Fruit fly (Drosophila melanogaster): Measurements from ENCODE around the gene CG4956.

Gene CG4956

DNA sequence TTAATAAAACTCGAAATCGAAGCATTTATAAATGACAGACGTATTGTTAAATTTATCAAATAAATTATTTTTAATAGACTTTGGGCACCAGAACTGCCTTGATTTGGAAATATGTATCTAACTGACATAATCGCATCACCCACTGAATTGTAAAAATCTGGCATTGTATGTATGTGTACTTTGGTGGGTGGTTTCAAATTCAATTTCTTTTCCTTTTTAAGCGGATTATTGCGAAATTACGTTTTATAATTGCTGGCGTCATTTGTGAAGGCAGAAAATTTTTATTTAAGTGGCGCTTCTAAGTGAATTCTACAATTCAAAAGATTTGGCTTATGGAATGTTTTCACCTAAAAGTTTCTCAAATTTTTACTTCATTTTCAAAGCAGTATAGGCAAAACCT, at the start of gene CG4956:
TSS of gene CG4956 (minus strand) at position 101 of the 400 bp plus-strand sequence.
- TF ChIP-seq jim (GFP tag; optimal IDR thresholded peaks at IDR 0.05) (no peak), HLH106 (tag; optimal IDR thresholded peaks at IDR 0.05) (no peak), h (GFP tag; optimal IDR thresholded peaks at IDR 0.05) (no peak), foxo (GFP tag; optimal IDR thresholded peaks at IDR 0.05) (no peak), usp (GFP tag; optimal IDR thresholded peaks at IDR 0.05) (no peak), CG9705 (GFP tag; optimal IDR thresholded peaks at IDR 0.05) (no peak), GATAd (GFP tag; optimal IDR thresholded peaks at IDR 0.05) (no peak), tai (GFP tag; optimal IDR thresholded peaks at IDR 0.05) (no peak), dsf (GFP tag; optimal IDR thresholded peaks at IDR 0.05; ENCODE audit: borderline replicate concordance) (no peak), CrebA (GFP tag; optimal IDR thresholded peaks at IDR 0.05; ENCODE audit: borderline replicate concordance) (no peak), Hnf4 (GFP tag; optimal IDR thresholded peaks at IDR 0.05) (no peak), br (GFP tag; optimal IDR thresholded peaks at IDR 0.05) (no peak), Hr83 (GFP tag; optimal IDR thresholded peaks at IDR 0.05; ENCODE audit: poor library complexity, severe bottlenecking) (no peak), brk (GFP tag; optimal IDR thresholded peaks at IDR 0.05) (no peak), Rel (GFP tag; optimal IDR thresholded peaks at IDR 0.05) (no peak), Rel (tag; optimal IDR thresholded peaks at IDR 0.05) (no peak)

DNA sequence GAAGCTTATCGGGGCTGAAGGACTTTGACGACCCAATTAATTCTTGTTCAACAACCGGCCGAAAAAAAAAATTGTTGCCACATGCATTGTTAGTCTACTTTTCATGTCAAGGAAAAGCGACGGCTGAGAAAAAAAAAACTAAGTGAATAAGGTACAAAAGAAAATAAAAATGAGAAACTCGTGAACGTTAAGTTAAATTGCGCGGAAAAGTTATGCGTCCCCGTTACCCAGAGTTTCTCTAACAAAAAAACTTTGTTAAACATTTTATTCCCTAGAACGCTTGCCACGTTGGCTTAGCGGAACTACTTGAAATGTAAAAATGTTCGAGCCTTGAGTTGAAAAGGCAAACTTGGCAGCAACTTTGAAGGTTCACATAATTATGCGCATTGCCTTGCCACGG, 37.1 kb upstream of the CG4956 start, which contains the start of gene CG14354:
TSS of gene CG14354 (plus strand) at position 301 of the 400 bp plus-strand sequence.
- no peak for TF ChIP-seq dsf (GFP tag; optimal IDR thresholded peaks at IDR 0.05; ENCODE audit: borderline replicate concordance)
- no peak for TF ChIP-seq Jra (GFP tag; optimal IDR thresholded peaks at IDR 0.05)
- no peak for TF ChIP-seq sv (GFP tag; optimal IDR thresholded peaks at IDR 0.05)
- no peak for TF ChIP-seq Abd-B (GFP tag; optimal IDR thresholded peaks at IDR 0.05)
- no peak for TF ChIP-seq ey (GFP tag; optimal IDR thresholded peaks at IDR 0.05)
- no peak for TF ChIP-seq brk (GFP tag; optimal IDR thresholded peaks at IDR 0.05)
- TF ChIP-seq OdsH (GFP tag; optimal IDR thresholded peaks at IDR 0.05), result no peak
- TF ChIP-seq Dif (GFP tag; optimal IDR thresholded peaks at IDR 0.05; ENCODE audit: partially characterized antibody), result no peak
- no peak for TF ChIP-seq foxo (GFP tag; optimal IDR thresholded peaks at IDR 0.05)
- no peak for TF ChIP-seq Hr83 (GFP tag; optimal IDR thresholded peaks at IDR 0.05; ENCODE audit: poor library complexity, severe bottlenecking)
- TF ChIP-seq dl (GFP tag; optimal IDR thresholded peaks at IDR 0.05; ENCODE audit: insufficient read depth in 1 of 2, partially characterized antibody in 2 of 2), result no peak
- TF ChIP-seq CG9705 (GFP tag; optimal IDR thresholded peaks at IDR 0.05), result no peak
- no peak for TF ChIP-seq usp (GFP tag; optimal IDR thresholded peaks at IDR 0.05)

DNA sequence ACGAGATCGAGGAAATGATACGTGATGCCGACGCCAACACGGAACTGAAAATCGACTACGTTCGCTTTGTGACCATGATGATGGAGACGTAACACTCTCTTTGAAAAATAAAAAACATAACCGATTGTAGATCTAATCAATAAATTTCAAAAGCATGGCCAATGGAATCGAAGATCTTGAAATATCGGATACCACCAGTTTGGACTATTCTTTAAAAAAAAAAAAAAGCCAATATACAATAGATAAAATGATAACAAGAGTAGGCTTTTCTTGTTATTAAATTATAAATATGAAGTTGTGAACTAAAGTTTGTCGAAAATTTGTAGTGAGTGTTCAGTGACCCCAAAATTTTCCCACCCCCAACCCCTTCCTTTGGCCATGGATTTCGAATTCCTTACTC, 33.5 kb upstream of the CG4956 start, which contains the start of the genes Acam and CG17770:
TSS of gene Acam (plus strand) at position 301 of the 400 bp plus-strand sequence.
TSS of gene CG17770 (plus strand) at position 301 of the 400 bp plus-strand sequence.
- no peak for TF ChIP-seq GATAd (GFP tag; optimal IDR thresholded peaks at IDR 0.05)
- no peak for TF ChIP-seq lola (GFP tag; optimal IDR thresholded peaks at IDR 0.05)
- TF ChIP-seq sv (GFP tag; optimal IDR thresholded peaks at IDR 0.05), result no peak
- no peak for TF ChIP-seq usp (GFP tag; optimal IDR thresholded peaks at IDR 0.05)
- TF ChIP-seq Abd-B (GFP tag; optimal IDR thresholded peaks at IDR 0.05), result no peak
- no peak for TF ChIP-seq Jra (GFP tag; optimal IDR thresholded peaks at IDR 0.05)

DNA sequence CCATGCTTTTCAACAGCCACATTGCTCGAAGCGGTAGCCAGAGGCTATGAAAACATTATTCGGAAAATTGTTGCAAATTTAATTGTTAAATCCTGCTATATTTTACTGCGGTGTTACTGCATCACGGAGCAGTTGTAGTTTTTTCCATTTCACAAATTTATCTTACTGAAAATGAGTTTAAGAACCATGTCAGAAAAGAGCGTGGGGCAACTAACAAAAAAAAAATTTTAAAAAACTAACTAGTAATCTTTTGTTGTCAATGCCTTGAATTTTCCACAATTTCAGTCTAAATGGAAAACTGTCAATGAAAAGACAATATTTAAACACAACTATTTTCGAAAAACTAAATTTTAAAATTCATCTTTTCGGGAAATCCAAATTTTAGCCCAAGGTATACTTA, 32.7 kb upstream of the CG4956 start, which contains the start of gene CG5024:
TSS of gene CG5024 (plus strand) at position 301 of the 400 bp plus-strand sequence.
- TF ChIP-seq br (GFP tag; optimal IDR thresholded peaks at IDR 0.05) (no peak), fru (GFP tag; optimal IDR thresholded peaks at IDR 0.05) (no peak), brk (GFP tag; optimal IDR thresholded peaks at IDR 0.05) (no peak), CG32264 (GFP tag; optimal IDR thresholded peaks at IDR 0.05) (no peak), Dfd (GFP tag; optimal IDR thresholded peaks at IDR 0.05) (no peak), Jra (GFP tag; optimal IDR thresholded peaks at IDR 0.05) (no peak), OdsH (GFP tag; optimal IDR thresholded peaks at IDR 0.05) (no peak), ey (GFP tag; optimal IDR thresholded peaks at IDR 0.05) (no peak), h (GFP tag; optimal IDR thresholded peaks at IDR 0.05) (no peak), pan (optimal IDR thresholded peaks at IDR 0.05) (no peak)

DNA sequence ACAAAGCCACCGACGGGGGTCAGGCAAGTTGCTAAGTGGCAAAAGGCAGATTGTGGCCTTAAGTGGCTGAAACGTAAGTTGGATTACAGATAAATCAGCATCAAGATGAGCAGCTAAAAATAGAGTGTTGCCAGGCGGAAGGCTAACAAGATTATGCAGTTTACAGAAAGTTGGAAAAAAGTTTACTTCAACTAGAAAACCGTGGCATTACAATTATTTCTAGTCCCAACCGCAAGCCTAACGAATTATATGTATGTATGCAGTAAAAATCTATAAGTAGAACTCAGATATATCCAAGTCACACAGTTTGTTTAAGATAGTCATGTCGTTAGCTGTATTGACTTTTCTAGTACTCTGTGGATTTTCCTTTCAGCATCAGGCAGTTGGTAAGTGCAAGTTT, 28.0 kb upstream of the CG4956 start, which contains the start of gene BG642167:
TSS of gene BG642167 (plus strand) at position 301 of the 400 bp plus-strand sequence.
- TF ChIP-seq Hnf4 (GFP tag; optimal IDR thresholded peaks at IDR 0.05) (no peak), Mio (GFP tag; optimal IDR thresholded peaks at IDR 0.05) (no peak), CG9705 (GFP tag; optimal IDR thresholded peaks at IDR 0.05) (no peak)

DNA sequence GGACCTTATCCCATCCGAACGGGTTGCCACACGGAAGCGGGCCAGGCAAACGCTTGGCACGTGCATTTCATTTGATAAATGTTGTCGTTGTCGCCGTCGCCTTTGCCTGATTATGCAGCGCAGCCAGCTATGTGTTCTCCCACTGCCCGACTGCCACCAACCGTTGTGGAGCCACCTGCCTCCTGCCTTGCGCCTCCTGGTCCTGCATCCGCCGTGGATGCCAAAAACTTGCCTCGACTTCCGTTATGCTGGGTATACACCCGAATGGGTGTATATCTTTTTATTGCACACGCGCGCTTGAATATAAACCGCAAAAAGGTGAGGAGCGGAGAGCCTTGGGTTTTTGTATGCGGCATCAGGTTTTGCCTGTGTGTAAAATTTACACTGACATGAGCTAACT, 13.7 kb upstream of the CG4956 start:
- no peak for TF ChIP-seq dl (GFP tag; optimal IDR thresholded peaks at IDR 0.05; ENCODE audit: insufficient read depth in 1 of 2, partially characterized antibody in 2 of 2)
- TF ChIP-seq CrebA (GFP tag; optimal IDR thresholded peaks at IDR 0.05; ENCODE audit: borderline replicate concordance), result no peak
- TF ChIP-seq h (GFP tag; optimal IDR thresholded peaks at IDR 0.05), result no peak
- TF ChIP-seq dmrt93B (GFP tag; optimal IDR thresholded peaks at IDR 0.05), result no peak
- TF ChIP-seq lola (GFP tag; optimal IDR thresholded peaks at IDR 0.05), result no peak
- TF ChIP-seq Hr83 (GFP tag; optimal IDR thresholded peaks at IDR 0.05; ENCODE audit: poor library complexity, severe bottlenecking), result no peak
- TF ChIP-seq sage (GFP tag; optimal IDR thresholded peaks at IDR 0.05), result no peak
- TF ChIP-seq Dfd (GFP tag; optimal IDR thresholded peaks at IDR 0.05), result no peak
- no peak for TF ChIP-seq Mio (GFP tag; optimal IDR thresholded peaks at IDR 0.05)
- no peak for TF ChIP-seq Hr78 (GFP tag; optimal IDR thresholded peaks at IDR 0.05)
- no peak for TF ChIP-seq ey (GFP tag; optimal IDR thresholded peaks at IDR 0.05)
- TF ChIP-seq foxo (GFP tag; optimal IDR thresholded peaks at IDR 0.05), result no peak
- no peak for TF ChIP-seq GATAd (GFP tag; optimal IDR thresholded peaks at IDR 0.05)
- TF ChIP-seq dsf (GFP tag; optimal IDR thresholded peaks at IDR 0.05; ENCODE audit: borderline replicate concordance), result no peak
- no peak for TF ChIP-seq CG32264 (GFP tag; optimal IDR thresholded peaks at IDR 0.05)
- TF ChIP-seq CG9705 (GFP tag; optimal IDR thresholded peaks at IDR 0.05), result no peak
- TF ChIP-seq Vsx2 (GFP tag; optimal IDR thresholded peaks at IDR 0.05; ENCODE audit: partially characterized antibody), result no peak
